Fruit fly (Drosophila melanogaster) whole organism, embryonic: ENCODE measurements around the gene Reg-2.

Experiments used
- Abd-B ChIP-seq: fragments of 200-800 bp; sonication (Bioruptor generic); optimal IDR thresholded peaks from 2 replicates; lab custom pipeline; 2018; ENCODE audit warnings: missing biosample characterization, mild to moderate bottlenecking, missing genetic modification characterization, moderate library complexity
- CG10565 ChIP-seq: fragments of 200-800 bp; sonication (Bioruptor generic); optimal IDR thresholded peaks from 3 replicates; lab custom pipeline; 2016; ENCODE audit warnings: missing biosample characterization, mild to moderate bottlenecking, missing genetic modification characterization
- CG11093 ChIP-seq: fragments of 200-800 bp; sonication (Bioruptor generic); IDR thresholded peaks from 3 replicates; pipeline ENCODE4 v1.3.6; 2022; ENCODE audit warnings: missing biosample characterization, missing genetic modification characterization
- CG12659 ChIP-seq: fragments of 200-800 bp; sonication (Bioruptor generic); optimal IDR thresholded peaks from 3 replicates; lab custom pipeline; 2017; ENCODE audit warnings: mild to moderate bottlenecking, missing biosample characterization, missing genetic modification reagents, missing genetic modification characterization
- CG13624 ChIP-seq: fragments of 200-800 bp; sonication (Bioruptor generic); optimal IDR thresholded peaks from 2 replicates; lab custom pipeline; 2016; ENCODE audit warnings: missing biosample characterization, missing genetic modification characterization
- CG13894 ChIP-seq: fragments of 200-800 bp; sonication (Bioruptor generic); optimal IDR thresholded peaks from 3 replicates; lab custom pipeline; 2018; ENCODE audit warnings: missing biosample characterization, mild to moderate bottlenecking, missing genetic modification characterization, moderate library complexity
- CG14441 ChIP-seq: fragments of 200-800 bp; sonication (Bioruptor generic); IDR thresholded peaks from 2 replicates; pipeline ENCODE4 v1.3.6; 2022; ENCODE audit warnings: missing biosample characterization, missing genetic modification characterization
- CG15479 ChIP-seq: fragments of 200-800 bp; sonication (Bioruptor generic); optimal IDR thresholded peaks from 3 replicates; lab custom pipeline; 2019; ENCODE audit warnings: missing biosample characterization, mild to moderate bottlenecking, missing genetic modification characterization, moderate library complexity
- CG15601 ChIP-seq: fragments of 200-800 bp; sonication (Bioruptor generic); optimal IDR thresholded peaks from 3 replicates; lab custom pipeline; 2019; ENCODE audit warnings: missing biosample characterization, mild to moderate bottlenecking, missing genetic modification characterization, moderate library complexity
- CG1603 ChIP-seq: fragments of 200-800 bp; sonication (Bioruptor generic); optimal IDR thresholded peaks from 2 replicates; lab custom pipeline; 2019; ENCODE audit warnings: missing biosample characterization, mild to moderate bottlenecking, missing genetic modification characterization, moderate library complexity
- CG2199 ChIP-seq: fragments of 200-800 bp; sonication (Bioruptor generic); IDR thresholded peaks from 3 replicates; pipeline ENCODE4 v1.3.6; 2022; ENCODE audit warnings: missing biosample characterization, missing genetic modification characterization
- CG33557 ChIP-seq: fragments of 200-800 bp; sonication (Bioruptor generic); optimal IDR thresholded peaks from 2 replicates; lab custom pipeline; 2019; ENCODE audit warnings: missing biosample characterization, mild to moderate bottlenecking, missing genetic modification characterization, moderate library complexity
- CG42726 ChIP-seq: fragments of 200-800 bp; sonication (Bioruptor generic); IDR thresholded peaks from 2 replicates; pipeline ENCODE4 v1.3.6; 2022; ENCODE audit warnings: missing biosample characterization, missing genetic modification characterization; ENCODE audit not compliant: partially characterized antibody
- CG4360 ChIP-seq: fragments of 200-800 bp; sonication (Bioruptor generic); IDR thresholded peaks from 2 replicates; pipeline ENCODE4 v1.3.6; 2022; ENCODE audit warnings: missing biosample characterization, missing genetic modification characterization
- CG4617 ChIP-seq: fragments of 200-800 bp; sonication (Bioruptor generic); optimal IDR thresholded peaks from 3 replicates; lab custom pipeline; 2016; ENCODE audit warnings: missing biosample characterization, missing genetic modification characterization, borderline replicate concordance
- CG7839 ChIP-seq: fragments of 200-800 bp; sonication (Bioruptor generic); optimal IDR thresholded peaks from 3 replicates; lab custom pipeline; 2018; ENCODE audit warnings: missing biosample characterization, mild to moderate bottlenecking, missing genetic modification characterization, moderate library complexity
- D19B ChIP-seq: fragments of 200-800 bp; sonication (Bioruptor generic); optimal IDR thresholded peaks from 2 replicates; lab custom pipeline; 2017; ENCODE audit warnings: missing biosample characterization, mild to moderate bottlenecking, missing genetic modification characterization
- Deaf1 ChIP-seq: fragments of 200-800 bp; optimal IDR thresholded peaks from 3 replicates; lab custom pipeline; 2019; ENCODE audit warnings: missing biosample characterization, mild to moderate bottlenecking, missing genetic modification characterization, moderate library complexity
- Dll ChIP-seq: fragments of 200-800 bp; sonication (Bioruptor generic); IDR thresholded peaks from 4 replicates; pipeline ENCODE4 v1.3.6; 2022; ENCODE audit warnings: missing biosample characterization, missing genetic modification characterization; ENCODE audit not compliant: partially characterized antibody
- Ets65A ChIP-seq: fragments of 200-800 bp; sonication (Bioruptor generic); peaks from one replicate; lab custom pipeline; 2016; ENCODE audit warnings: missing biosample characterization, missing genetic modification characterization
- Hey ChIP-seq: fragments of 200-800 bp; sonication (Bioruptor generic); optimal IDR thresholded peaks from 3 replicates; lab custom pipeline; 2018; ENCODE audit warnings: missing biosample characterization, mild to moderate bottlenecking, missing genetic modification characterization
- Jarid2 ChIP-seq: fragments of 200-800 bp; sonication (Bioruptor generic); optimal IDR thresholded peaks from 3 replicates; lab custom pipeline; 2017; ENCODE audit warnings: mild to moderate bottlenecking, missing biosample characterization, missing genetic modification reagents, missing genetic modification characterization
- Pdp1 ChIP-seq, 2 experiments: fragments of 200-800 bp; sonication (Bioruptor generic); optimal IDR thresholded peaks; 3 replicates each; lab custom pipeline; 2016; ENCODE audit warnings: missing biosample characterization in 2 of 2, missing genetic modification characterization in 2 of 2, mild to moderate bottlenecking in 1 of 2, moderate library complexity in 1 of 2
- Ptx1 ChIP-seq: fragments of 200-800 bp; sonication (Bioruptor generic); IDR thresholded peaks from 2 replicates; pipeline ENCODE4 v1.3.6; 2022; ENCODE audit warnings: missing biosample characterization, missing genetic modification characterization
- Sox100B ChIP-seq: fragments of 200-800 bp; sonication (Bioruptor generic); optimal IDR thresholded peaks from 3 replicates; lab custom pipeline; 2018; ENCODE audit warnings: missing biosample characterization, mild to moderate bottlenecking, missing genetic modification characterization
- Sox102F ChIP-seq: fragments of 200-800 bp; sonication (Bioruptor generic); optimal IDR thresholded peaks from 2 replicates; lab custom pipeline; 2018; ENCODE audit warnings: missing biosample characterization, mild to moderate bottlenecking, missing genetic modification characterization, moderate library complexity
- Xrp1 ChIP-seq: fragments of 200-800 bp; sonication (Bioruptor generic); IDR thresholded peaks from 2 replicates; pipeline ENCODE4 v1.3.6; 2022; ENCODE audit warnings: missing biosample characterization, missing genetic modification characterization
- cg ChIP-seq: fragments of 200-800 bp; sonication (Bioruptor generic); optimal IDR thresholded peaks from 3 replicates; lab custom pipeline; 2019; ENCODE audit warnings: missing biosample characterization, mild to moderate bottlenecking, missing genetic modification characterization, moderate library complexity
- chinmo ChIP-seq: fragments of 200-800 bp; sonication (Bioruptor generic); IDR thresholded peaks from 4 replicates; pipeline ENCODE4 v1.3.6; 2022; ENCODE audit warnings: missing biosample characterization, missing genetic modification characterization; ENCODE audit not compliant: partially characterized antibody
- crol ChIP-seq: fragments of 200-800 bp; sonication (Bioruptor generic); IDR thresholded peaks from 2 replicates; pipeline ENCODE4 v1.3.6; 2022; ENCODE audit warnings: missing biosample characterization, missing genetic modification characterization
- disco-r ChIP-seq: fragments of 200-800 bp; sonication (Bioruptor generic); optimal IDR thresholded peaks from 2 replicates; lab custom pipeline; 2016; ENCODE audit warnings: missing biosample characterization, missing genetic modification characterization
- dmrt11E ChIP-seq: fragments of 200-800 bp; sonication (Bioruptor generic); optimal IDR thresholded peaks from 3 replicates; lab custom pipeline; 2018; ENCODE audit warnings: missing biosample characterization, mild to moderate bottlenecking, missing genetic modification characterization, moderate library complexity
- gem ChIP-seq: fragments of 200-800 bp; sonication (Bioruptor generic); optimal IDR thresholded peaks from 2 replicates; lab custom pipeline; 2019; ENCODE audit warnings: missing biosample characterization, mild to moderate bottlenecking, missing genetic modification characterization, moderate library complexity
- nom ChIP-seq: fragments of 200-800 bp; sonication (Bioruptor generic); optimal IDR thresholded peaks from 2 replicates; lab custom pipeline; 2017; ENCODE audit warnings: missing biosample characterization, missing genetic modification characterization, mild to moderate bottlenecking, moderate library complexity, missing genetic modification reagents
- oc ChIP-seq: fragments of 200-800 bp; sonication (Bioruptor generic); optimal IDR thresholded peaks from 2 replicates; lab custom pipeline; 2018; ENCODE audit warnings: missing biosample characterization, mild to moderate bottlenecking, missing genetic modification characterization, moderate library complexity
- p53 ChIP-seq: fragments of 200-800 bp; sonication (Bioruptor generic); optimal IDR thresholded peaks from 2 replicates; lab custom pipeline; 2016; ENCODE audit warnings: missing biosample characterization, missing genetic modification characterization
- pan ChIP-seq, 4 experiments: fragments of >200 bp in 3 of 4; fragments of 200-800 bp in 1 of 4; sonication (Bioruptor generic) in 1 of 4; optimal IDR thresholded peaks in 3 of 4; IDR thresholded peaks in 1 of 4; 2 replicates each; pipeline versions ENCODE4 v1.3.6 to Lab custom; 2017 to 2022; ENCODE audit warnings: missing biosample characterization in 2 of 4, missing genetic modification characterization in 2 of 4, mixed read lengths in 1 of 4
- pita ChIP-seq: fragments of 200-800 bp; sonication (Bioruptor generic); optimal IDR thresholded peaks from 2 replicates; lab custom pipeline; 2017; ENCODE audit warnings: missing biosample characterization, mild to moderate bottlenecking, missing genetic modification characterization
- pros ChIP-seq: fragments of 200-800 bp; sonication (Bioruptor generic); optimal IDR thresholded peaks from 3 replicates; lab custom pipeline; 2019; ENCODE audit warnings: missing biosample characterization, mild to moderate bottlenecking, missing genetic modification characterization, moderate library complexity
- salm ChIP-seq: fragments of 200-800 bp; sonication (Bioruptor generic); optimal IDR thresholded peaks from 2 replicates; lab custom pipeline; 2018; ENCODE audit warnings: missing biosample characterization, mild to moderate bottlenecking, missing genetic modification characterization
- sd ChIP-seq: fragments of 200-800 bp; sonication (Bioruptor generic); optimal IDR thresholded peaks from 3 replicates; lab custom pipeline; 2018; ENCODE audit warnings: missing biosample characterization, mild to moderate bottlenecking, missing genetic modification characterization, moderate library complexity
- trh ChIP-seq: fragments of 200-800 bp; sonication (Bioruptor generic); optimal IDR thresholded peaks from 2 replicates; lab custom pipeline; 2016; ENCODE audit warnings: missing biosample characterization, missing genetic modification characterization
- twi ChIP-seq: fragments of 200-800 bp; optimal IDR thresholded peaks from 2 replicates; lab custom pipeline; 2019; ENCODE audit warnings: missing biosample characterization, mild to moderate bottlenecking, missing genetic modification characterization, moderate library complexity
- vvl ChIP-seq: fragments of 200-800 bp; sonication (Bioruptor generic); IDR thresholded peaks from 2 replicates; pipeline ENCODE4 v1.3.6; 2022; ENCODE audit warnings: missing biosample characterization, missing genetic modification characterization
- z ChIP-seq: fragments of 200-800 bp; sonication (Bioruptor generic); IDR thresholded peaks from 3 replicates; pipeline ENCODE4 v1.3.6; 2022; ENCODE audit warnings: missing biosample characterization, missing genetic modification characterization
- zf30C ChIP-seq: fragments of 200-800 bp; sonication (Bioruptor generic); optimal IDR thresholded peaks from 3 replicates; lab custom pipeline; 2018; ENCODE audit warnings: missing biosample characterization, mild to moderate bottlenecking, missing genetic modification characterization
- zfh1 ChIP-seq: fragments of 200-800 bp; sonication (Bioruptor generic); IDR thresholded peaks from 3 replicates; pipeline ENCODE4 v1.3.6; 2022; ENCODE audit warnings: missing biosample characterization, missing genetic modification characterization

The Reg-2 gene

dm6 chr3L:624203-624914 lies 18.0 kb upstream of the Reg-2 start:
- TF ChIP-seq CG14441 (GFP tag; lab: Robert Waterston, UW) = no peak
- no peak for TF ChIP-seq CG10565 (GFP tag; lab: Kevin White, UChicago)
- TF ChIP-seq pros = peak; percentile 8
- no peak for TF ChIP-seq nom (GFP tag; lab: Kevin White, UChicago)
- TF ChIP-seq trh = no peak
- TF ChIP-seq pan (optimal IDR thresholded peaks at IDR 0.05; lab: Kevin White, UChicago) = peak in 1 of 2 experiments; percentile 61
- TF ChIP-seq pan (GFP tag; optimal IDR thresholded peaks at IDR 0.05 in 1 of 2, IDR thresholded peaks at IDR 0.05 in 1 of 2) = no peak
- no peak for TF ChIP-seq CG33557 (GFP tag; lab: Kevin White, UChicago)
- no peak for TF ChIP-seq CG4617
- TF ChIP-seq oc = peak; percentile 78
- TF ChIP-seq chinmo (GFP tag; lab: Robert Waterston, UW) = peak; percentile 58; the same call in 1 of the 4 replicates
- no peak for TF ChIP-seq Dll (GFP tag; lab: Robert Waterston, UW)
- peak; percentile 78 for TF ChIP-seq CG2199 (GFP tag; lab: Robert Waterston, UW)
- 0 out of 3 replicates have a peak, but pooled peaks have one; percentile 26 for TF ChIP-seq CG11093 (GFP tag; lab: Robert Waterston, UW)
- peak; percentile 41 for TF ChIP-seq cg
- TF ChIP-seq crol (GFP tag; lab: Robert Waterston, UW) = peak; percentile 92
- no peak for TF ChIP-seq CG4360 (GFP tag; lab: Robert Waterston, UW)
- peak; percentile 6 for TF ChIP-seq twi
- TF ChIP-seq Deaf1 (tag; lab: Kevin White, UChicago) = peak; percentile 80
- TF ChIP-seq disco-r (GFP tag; lab: Kevin White, UChicago) = no peak
- peak; percentile 60 for TF ChIP-seq vvl (GFP tag; lab: Robert Waterston, UW)
- TF ChIP-seq Pdp1 (GFP tag; optimal IDR thresholded peaks at IDR 0.05; lab: Kevin White, UChicago) = peak in 1 of 2 experiments; percentile 17
- no peak for TF ChIP-seq CG13894 (tag; lab: Kevin White, UChicago)
- TF ChIP-seq CG42726 (GFP tag; lab: Robert Waterston, UW) = no peak
- peak; percentile 18 for TF ChIP-seq CG1603 (tag; lab: Kevin White, UChicago)
- no peak for TF ChIP-seq Abd-B (GFP tag; lab: Kevin White, UChicago)
- peak; percentile 1 for TF ChIP-seq CG15601 (tag; lab: Kevin White, UChicago)
- TF ChIP-seq Sox100B = peak; percentile 4
- TF ChIP-seq Xrp1 (GFP tag; lab: Robert Waterston, UW) = peak; percentile 12
- TF ChIP-seq gem (tag; lab: Kevin White, UChicago) = peak; percentile 5
- TF ChIP-seq Ptx1 (GFP tag; lab: Robert Waterston, UW) = 0 out of 2 replicates have a peak, but pooled peaks have one; percentile 20
- TF ChIP-seq CG15479 = peak; percentile 78
- peak; percentile 8 for TF ChIP-seq Ets65A
- peak; percentile 66 for TF ChIP-seq sd
- peak; percentile 67; the same call in 1 of the 3 replicates for TF ChIP-seq z (GFP tag; lab: Robert Waterston, UW)
- no peak for TF ChIP-seq p53 (GFP tag; lab: Kevin White, UChicago)
- TF ChIP-seq dmrt11E (tag; lab: Kevin White, UChicago) = peak; percentile 31
- TF ChIP-seq zf30C (GFP tag; lab: Kevin White, UChicago) = peak; percentile 30
- peak; percentile 4 for TF ChIP-seq Sox102F (GFP tag; lab: Kevin White, UChicago)
- no peak for TF ChIP-seq CG7839 (tag; lab: Kevin White, UChicago)
- no peak for TF ChIP-seq CG13624 (GFP tag; lab: Kevin White, UChicago)
- no peak for TF ChIP-seq Jarid2 (GFP tag; lab: Kevin White, UChicago)
- TF ChIP-seq zfh1 = 0 out of 3 replicates have a peak, but pooled peaks have one; percentile 25
- TF ChIP-seq CG12659 (GFP tag; lab: Kevin White, UChicago) = no peak
- TF ChIP-seq pita (GFP tag; lab: Kevin White, UChicago) = no peak
- TF ChIP-seq D19B = peak; percentile 39
- peak; percentile 1 for TF ChIP-seq salm (tag; lab: Kevin White, UChicago)
- no peak for TF ChIP-seq Hey (tag; lab: Kevin White, UChicago)
